Worm (Caenorhabditis elegans): ENCODE data around the gene gad-2.

The gad-2 gene

DNA sequence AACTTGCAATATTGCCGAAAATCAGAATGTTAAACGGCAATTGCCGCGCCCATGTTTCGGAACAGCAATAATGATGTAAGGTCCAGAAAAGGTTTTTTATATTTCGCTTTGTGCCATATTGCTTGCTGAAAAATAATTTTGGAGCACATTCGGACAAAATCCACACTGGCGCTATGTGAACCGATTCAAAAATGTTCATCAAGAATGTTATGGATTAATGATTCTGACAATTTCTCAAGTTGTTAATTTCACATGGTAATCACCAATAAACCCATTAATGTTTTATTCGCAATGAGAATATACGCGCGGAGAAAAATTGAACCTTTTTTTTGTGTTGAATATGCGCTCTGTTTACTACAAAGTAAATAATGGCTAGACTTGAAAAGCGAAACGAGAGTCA is 11.3 kb downstream of the gad-2 start:
- TF ChIP-seq ceh-58 (GFP tag; IDR thresholded peaks at IDR 0.05), result no peak
- no peak for TF ChIP-seq F39B2.1 (GFP tag; IDR thresholded peaks at IDR 0.05)
- TF ChIP-seq ztf-18 (tag; optimal IDR thresholded peaks at IDR 0.05), result no peak
- no peak for TF ChIP-seq dpff-1 (tag; optimal IDR thresholded peaks at IDR 0.05)
- TF ChIP-seq K12H6.12 (tag; optimal IDR thresholded peaks at IDR 0.05), result no peak
- no peak for TF ChIP-seq him-1 (tag; optimal IDR thresholded peaks at IDR 0.05)
- no peak for TF ChIP-seq madf-8 (GFP tag; conservative IDR thresholded peaks at IDR 0.05)
- TF ChIP-seq ztf-3 (GFP tag; optimal IDR thresholded peaks at IDR 0.05), result no peak
- no peak for TF ChIP-seq madf-6 (GFP tag; IDR thresholded peaks at IDR 0.05)

- TF ChIP-seq ceh-58 (GFP tag; IDR thresholded peaks at IDR 0.05) (no peak), snpc-3.4 (tag; optimal IDR thresholded peaks at IDR 0.05) (no peak), die-1 (tag; optimal IDR thresholded peaks at IDR 0.05) (no peak), aptf-2 (GFP tag; conservative IDR thresholded peaks at IDR 0.05) (no peak), ztf-18 (tag; optimal IDR thresholded peaks at IDR 0.05) (no peak), F33H1.4 (GFP tag; IDR thresholded peaks at IDR 0.05) (no peak), fkh-3 (tag; optimal IDR thresholded peaks at IDR 0.05) (no peak), nhr-90 (tag; optimal IDR thresholded peaks at IDR 0.05) (no peak), ztf-22 (GFP tag; optimal IDR thresholded peaks at IDR 0.05) (no peak), madf-10 (tag; optimal IDR thresholded peaks at IDR 0.05) (no peak)
These were observed 12.1 kb downstream of the gad-2 start, which contains the start of gene C10A4.3 for ce11 chrX:7405393-7405792. TSS of gene C10A4.3 (plus strand) at chrX:7405693.

DNA sequence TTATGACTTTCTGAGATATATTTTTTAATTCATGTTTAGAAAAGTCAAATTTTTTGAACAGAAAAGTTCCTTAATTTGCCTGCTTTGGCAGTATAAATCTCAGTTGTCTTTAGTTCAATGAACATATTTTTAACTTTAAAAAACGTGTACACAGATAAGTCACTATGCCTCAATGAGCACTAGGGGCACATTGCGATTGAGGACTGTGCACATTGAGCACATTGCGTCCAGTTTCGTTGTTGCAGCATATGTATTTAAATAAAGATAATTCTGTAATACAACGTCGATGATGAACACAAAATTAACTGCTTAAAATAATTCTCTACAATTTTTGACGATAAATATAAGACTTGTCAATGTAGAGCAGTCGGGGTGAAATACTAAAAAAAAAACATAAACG is 14.5 kb downstream of the gad-2 start:
- TF ChIP-seq F37B4.10 (GFP tag; IDR thresholded peaks at IDR 0.05) (no peak), cebp-2 (GFP tag; IDR thresholded peaks at IDR 0.05) (no peak)

DNA sequence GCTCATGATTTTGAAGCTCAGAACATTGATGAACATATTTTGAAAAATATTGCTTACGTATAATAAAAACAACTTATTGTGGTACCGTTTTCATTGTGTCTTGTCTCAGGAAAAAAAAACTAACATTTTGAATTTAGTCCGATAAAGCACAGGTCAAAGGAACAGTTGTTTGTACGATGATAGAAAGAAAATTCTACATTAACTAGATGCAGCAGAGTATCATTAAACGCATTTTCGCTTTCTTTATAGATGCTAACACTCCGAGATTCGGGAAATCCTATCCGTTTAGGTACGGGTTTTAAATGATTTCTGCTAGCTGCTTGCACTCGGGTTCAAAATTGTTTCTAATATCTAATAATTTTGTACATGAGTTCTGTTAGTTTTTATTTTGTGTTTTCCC is 15.8 kb downstream of the gad-2 start:
- TF ChIP-seq nhr-27 (tag; optimal IDR thresholded peaks at IDR 0.05), result no peak
- TF ChIP-seq D2030.7 (GFP tag; IDR thresholded peaks at IDR 0.05), result no peak
- no peak for TF ChIP-seq ztf-3 (GFP tag; optimal IDR thresholded peaks at IDR 0.05)
- TF ChIP-seq F37B4.10 (GFP tag; IDR thresholded peaks at IDR 0.05), result no peak
- TF ChIP-seq B0336.3 (GFP tag; IDR thresholded peaks at IDR 0.05), result no peak
- no peak for TF ChIP-seq mel-28 (tag; optimal IDR thresholded peaks at IDR 0.05; ENCODE audit: borderline replicate concordance)

- TF ChIP-seq ceh-40 (GFP tag; IDR thresholded peaks at IDR 0.05) (no peak), hsf-1 (GFP tag; IDR thresholded peaks at IDR 0.05) (no peak), egl-18 (GFP tag; IDR thresholded peaks at IDR 0.05) (no peak), nfya-1 (tag; optimal IDR thresholded peaks at IDR 0.05; ENCODE audit: borderline replicate concordance, insufficient read depth) (no peak), snpc-4 (GFP tag; optimal IDR thresholded peaks at IDR 0.05) (no peak), snpc-4 (tag; optimal IDR thresholded peaks at IDR 0.05) (no peak), nhr-80 (tag; optimal IDR thresholded peaks at IDR 0.05) (no peak), lag-1 (GFP tag; IDR thresholded peaks at IDR 0.05) (no peak), F49E8.2 (tag; optimal IDR thresholded peaks at IDR 0.05; ENCODE audit: insufficient read depth) (no peak), D2030.7 (GFP tag; IDR thresholded peaks at IDR 0.05) (no peak), efl-1 (GFP tag; optimal IDR thresholded peaks at IDR 0.05) (no peak), Y56A3A.18 (GFP tag; IDR thresholded peaks at IDR 0.05) (no peak), repo-1 (tag; optimal IDR thresholded peaks at IDR 0.05) (no peak), lin-26 (GFP tag; IDR thresholded peaks at IDR 0.05) (no peak)
These were observed 16.7 kb downstream of the gad-2 start, which contains the start of gene C10A4.2 for ce11 chrX:7409935-7410334. TSS of gene C10A4.2 (plus strand) at chrX:7410235.

All from whole organism, young adult.